Worm (Caenorhabditis elegans) whole organism, late embryonic: Measurements from ENCODE around the gene F23F1.10.

ENCODE experiments used
- K09A11.1 ChIP-seq: sonication (generic microtip); optimal IDR thresholded peaks from 2 replicates; lab custom pipeline; 2017; ENCODE audit warnings: antibody characterized with exemption, mild to moderate bottlenecking, missing genetic modification characterization, missing compliant biosample characterization; ENCODE audit not compliant: insufficient read depth
- Y22D7AL.16 ChIP-seq: sonication (generic microtip); optimal IDR thresholded peaks from 2 replicates; lab custom pipeline; 2016; ENCODE audit warnings: missing genetic modification characterization, missing compliant biosample characterization
- ahr-1 ChIP-seq: sonication (generic microtip); optimal IDR thresholded peaks from 2 replicates; lab custom pipeline; 2016; ENCODE audit warnings: missing genetic modification characterization, missing compliant biosample characterization
- ama-1 ChIP-seq: fragments of 150-350 bp; optimal IDR thresholded peaks from 2 replicates; lab custom pipeline; 2014
- ceh-18 ChIP-seq: sonication (generic microtip); optimal IDR thresholded peaks from 2 replicates; lab custom pipeline; 2016; ENCODE audit warnings: missing genetic modification characterization, missing compliant biosample characterization
- ceh-2 ChIP-seq: sonication (generic microtip); optimal IDR thresholded peaks from 2 replicates; lab custom pipeline; 2016; ENCODE audit warnings: missing genotype, missing genetic modification characterization, missing compliant biosample characterization
- ceh-22 ChIP-seq: sonication (generic microtip); optimal IDR thresholded peaks from 2 replicates; lab custom pipeline; 2017; ENCODE audit warnings: missing biosample characterization, missing genetic modification characterization
- ceh-30 ChIP-seq: fragments of 150-350 bp; optimal IDR thresholded peaks from 2 replicates; lab custom pipeline; 2014; ENCODE audit warnings: missing biosample characterization, missing genetic modification characterization
- ceh-31 ChIP-seq: sonication (generic microtip); optimal IDR thresholded peaks from 2 replicates; lab custom pipeline; 2016; ENCODE audit warnings: missing genetic modification characterization, missing compliant biosample characterization
- ceh-34 ChIP-seq: sonication (generic microtip); optimal IDR thresholded peaks from 2 replicates; lab custom pipeline; 2016; ENCODE audit warnings: mild to moderate bottlenecking, missing genetic modification characterization, missing compliant biosample characterization
- ceh-48 ChIP-seq: sonication (generic microtip); optimal IDR thresholded peaks from 2 replicates; lab custom pipeline; 2016; ENCODE audit warnings: missing genetic modification characterization, inconsistent platforms, missing compliant biosample characterization
- ceh-6 ChIP-seq: fragments of 200-800 bp; sonication (Bioruptor generic); optimal IDR thresholded peaks from 2 replicates; lab custom pipeline; 2018; ENCODE audit warnings: mild to moderate bottlenecking, missing genetic modification characterization, missing compliant biosample characterization
- che-1 ChIP-seq: sonication (generic microtip); optimal IDR thresholded peaks from 2 replicates; lab custom pipeline; 2016; ENCODE audit warnings: mild to moderate bottlenecking, missing genetic modification characterization, missing compliant biosample characterization
- dve-1 ChIP-seq: sonication (generic microtip); optimal IDR thresholded peaks from 2 replicates; lab custom pipeline; 2017; ENCODE audit warnings: antibody characterized with exemption, mild to moderate bottlenecking, missing genetic modification characterization, missing compliant biosample characterization
- eyg-1 ChIP-seq: sonication (generic microtip); optimal IDR thresholded peaks from 2 replicates; lab custom pipeline; 2016; ENCODE audit warnings: missing genotype, missing genetic modification characterization, missing compliant biosample characterization
- fax-1 ChIP-seq: sonication (generic microtip); optimal IDR thresholded peaks from 2 replicates; lab custom pipeline; 2016; ENCODE audit warnings: missing genotype, missing genetic modification characterization, missing compliant biosample characterization
- fkh-10 ChIP-seq: fragments of 150-350 bp; optimal IDR thresholded peaks from 2 replicates; lab custom pipeline; 2014; ENCODE audit warnings: missing biosample characterization, missing genetic modification reagents, missing genetic modification characterization
- fkh-6 ChIP-seq: sonication (generic microtip); optimal IDR thresholded peaks from 2 replicates; lab custom pipeline; 2016; ENCODE audit warnings: missing genetic modification characterization, missing compliant biosample characterization
- gmeb-2 ChIP-seq: sonication (generic microtip); optimal IDR thresholded peaks from 2 replicates; lab custom pipeline; 2016; ENCODE audit warnings: missing genetic modification characterization, inconsistent platforms, missing compliant biosample characterization
- hlh-15 ChIP-seq: sonication (generic microtip); optimal IDR thresholded peaks from 2 replicates; lab custom pipeline; 2016; ENCODE audit warnings: missing genetic modification characterization, missing compliant biosample characterization
- hlh-30 ChIP-seq: sonication (generic microtip); optimal IDR thresholded peaks from 2 replicates; lab custom pipeline; 2017; ENCODE audit warnings: antibody characterized with exemption, missing genetic modification characterization, missing compliant biosample characterization; ENCODE audit not compliant: insufficient read depth
- hlh-6 ChIP-seq: sonication (generic microtip); optimal IDR thresholded peaks from 2 replicates; lab custom pipeline; 2016; ENCODE audit warnings: missing genotype, missing genetic modification characterization, missing compliant biosample characterization
- hlh-8 ChIP-seq: sonication (generic microtip); optimal IDR thresholded peaks from 2 replicates; lab custom pipeline; 2016; ENCODE audit warnings: missing genotype, missing genetic modification characterization, missing compliant biosample characterization
- lin-11 ChIP-seq: fragments of 200-800 bp; sonication (Bioruptor generic); optimal IDR thresholded peaks from 2 replicates; lab custom pipeline; 2018; ENCODE audit warnings: mild to moderate bottlenecking, missing genetic modification characterization, missing compliant biosample characterization
- madf-2 ChIP-seq: sonication (generic microtip); optimal IDR thresholded peaks from 2 replicates; lab custom pipeline; 2017; ENCODE audit warnings: missing genetic modification characterization, missing compliant biosample characterization
- mec-3 ChIP-seq: sonication (generic microtip); optimal IDR thresholded peaks from 2 replicates; lab custom pipeline; 2016; ENCODE audit warnings: borderline replicate concordance, missing genetic modification characterization, missing compliant biosample characterization
- nfya-1 ChIP-seq: sonication (generic microtip); optimal IDR thresholded peaks from 2 replicates; lab custom pipeline; 2017; ENCODE audit warnings: missing genetic modification characterization, mild to moderate bottlenecking, missing compliant biosample characterization, antibody characterized with exemption, moderate library complexity
- nhr-11 ChIP-seq: fragments of 150-350 bp; optimal IDR thresholded peaks from 2 replicates; lab custom pipeline; 2014; ENCODE audit warnings: missing biosample characterization, missing genetic modification characterization
- odd-2 ChIP-seq: sonication (generic microtip); optimal IDR thresholded peaks from 2 replicates; lab custom pipeline; 2017; ENCODE audit warnings: antibody characterized with exemption, mild to moderate bottlenecking, missing genetic modification characterization, missing compliant biosample characterization
- pag-3 ChIP-seq: sonication (generic microtip); optimal IDR thresholded peaks from 2 replicates; lab custom pipeline; 2016; ENCODE audit warnings: missing compliant biosample characterization, missing genetic modification characterization, borderline replicate concordance
- pat-9 ChIP-seq: fragments of 200-800 bp; sonication (Bioruptor generic); optimal IDR thresholded peaks from 2 replicates; lab custom pipeline; 2018; ENCODE audit warnings: mild to moderate bottlenecking, missing genetic modification characterization, moderate library complexity, missing compliant biosample characterization
- pax-1 ChIP-seq: fragments of 150-350 bp; optimal IDR thresholded peaks from 2 replicates; lab custom pipeline; 2014; ENCODE audit warnings: missing biosample characterization, missing genetic modification characterization
- pha-2 ChIP-seq: sonication (generic microtip); optimal IDR thresholded peaks from 2 replicates; lab custom pipeline; 2017; ENCODE audit warnings: mild to moderate bottlenecking, missing genetic modification characterization, missing compliant biosample characterization
- pqm-1 ChIP-seq: sonication (generic microtip); optimal IDR thresholded peaks from 2 replicates; lab custom pipeline; 2016; ENCODE audit warnings: missing genetic modification characterization, missing compliant biosample characterization
- pros-1 ChIP-seq: fragments of 150-350 bp; optimal IDR thresholded peaks from 2 replicates; lab custom pipeline; 2014; ENCODE audit warnings: missing biosample characterization, missing genetic modification reagents, missing genetic modification characterization
- ref-2 ChIP-seq: sonication (generic microtip); optimal IDR thresholded peaks from 2 replicates; lab custom pipeline; 2016; ENCODE audit warnings: missing genetic modification characterization, missing compliant biosample characterization
- rnt-1 ChIP-seq: sonication (generic microtip); optimal IDR thresholded peaks from 2 replicates; lab custom pipeline; 2016; ENCODE audit warnings: missing genetic modification characterization, missing compliant biosample characterization
- sdc-2 ChIP-seq: sonication (generic microtip); optimal IDR thresholded peaks from 2 replicates; lab custom pipeline; 2016; ENCODE audit warnings: missing genotype, missing genetic modification characterization, missing compliant biosample characterization
- sox-2 ChIP-seq: fragments of 200-800 bp; sonication (Bioruptor generic); IDR thresholded peaks from 2 replicates; pipeline ENCODE4 v1.3.6; 2022; ENCODE audit warnings: missing genetic modification reagents, missing genetic modification characterization, missing compliant biosample characterization
- syd-9 ChIP-seq: sonication (generic microtip); optimal IDR thresholded peaks from 2 replicates; lab custom pipeline; 2016; ENCODE audit warnings: mild to moderate bottlenecking, missing genetic modification characterization, moderate library complexity, missing compliant biosample characterization
- tbx-2 ChIP-seq: sonication (generic microtip); optimal IDR thresholded peaks from 2 replicates; lab custom pipeline; 2016; ENCODE audit warnings: missing genetic modification characterization, missing compliant biosample characterization
- tbx-7 ChIP-seq: sonication (generic microtip); optimal IDR thresholded peaks from 2 replicates; lab custom pipeline; 2016; ENCODE audit warnings: missing genotype, missing genetic modification characterization, missing compliant biosample characterization
- ttx-3 ChIP-seq: sonication (generic microtip); optimal IDR thresholded peaks from 2 replicates; lab custom pipeline; 2016; ENCODE audit warnings: missing genetic modification reagents, missing genetic modification characterization, missing compliant biosample characterization
- unc-55 ChIP-seq: sonication (generic microtip); optimal IDR thresholded peaks from 2 replicates; lab custom pipeline; 2017; ENCODE audit warnings: missing biosample characterization, missing genetic modification reagents, missing genetic modification characterization
- unc-86 ChIP-seq: sonication (generic microtip); optimal IDR thresholded peaks from 2 replicates; lab custom pipeline; 2016; ENCODE audit warnings: missing genetic modification characterization, missing compliant biosample characterization
- zip-5 ChIP-seq: sonication (generic microtip); optimal IDR thresholded peaks from 2 replicates; lab custom pipeline; 2016; ENCODE audit warnings: missing genetic modification characterization, missing compliant biosample characterization
- ztf-16 ChIP-seq: sonication (generic microtip); optimal IDR thresholded peaks from 2 replicates; lab custom pipeline; 2017; ENCODE audit warnings: missing genetic modification characterization, missing compliant biosample characterization

F23F1.10 gene

ce11 chrII:69354-69753 lies 27.6 kb upstream of the F23F1.10 start, which contains the start of gene egl-26:
egl-26 (plus strand) TSS chrII:69654.
- TF ChIP-seq dve-1 (tag; lab: Kevin White, UChicago) = no peak
- TF ChIP-seq hlh-15 (tag; lab: Kevin White, UChicago) = no peak
- no peak for TF ChIP-seq hlh-6 (tag; lab: Kevin White, UChicago)
- no peak for TF ChIP-seq mec-3 (tag; lab: Kevin White, UChicago)
- TF ChIP-seq rnt-1 (tag; lab: Kevin White, UChicago) = no peak
- no peak for TF ChIP-seq ahr-1 (tag; lab: Kevin White, UChicago)
- no peak for TF ChIP-seq odd-2 (tag; lab: Kevin White, UChicago)
- no peak for TF ChIP-seq unc-86 (tag; lab: Kevin White, UChicago)
- no peak for TF ChIP-seq ttx-3 (tag; lab: Kevin White, UChicago)
- TF ChIP-seq fax-1 (tag; lab: Kevin White, UChicago) = no peak
- no peak for TF ChIP-seq ama-1
- TF ChIP-seq ceh-34 (tag; lab: Kevin White, UChicago) = no peak
- TF ChIP-seq fkh-6 = no peak
- no peak for TF ChIP-seq K09A11.1 (tag; lab: Kevin White, UChicago)
- no peak for TF ChIP-seq che-1 (tag; lab: Kevin White, UChicago)
- TF ChIP-seq pag-3 (tag; lab: Kevin White, UChicago) = no peak
- TF ChIP-seq nfya-1 (tag; lab: Kevin White, UChicago) = no peak

ce11 chrII:68757-69156 lies 27.0 kb upstream of the F23F1.10 start:
- no peak for TF ChIP-seq ceh-22 (tag; lab: Kevin White, UChicago)

- TF ChIP-seq ceh-48 = no peak
- TF ChIP-seq madf-2 (tag; lab: Kevin White, UChicago) = no peak
- no peak for TF ChIP-seq pros-1 (tag; lab: Kevin White, UChicago)
- TF ChIP-seq tbx-2 (tag; lab: Kevin White, UChicago) = no peak
- TF ChIP-seq pat-9 = no peak
- no peak for TF ChIP-seq pax-1
- no peak for TF ChIP-seq pag-3 (tag; lab: Kevin White, UChicago)
- TF ChIP-seq K09A11.1 (tag; lab: Kevin White, UChicago) = no peak
- TF ChIP-seq ama-1 = no peak
- TF ChIP-seq lin-11 (tag; lab: Kevin White, UChicago) = no peak
- TF ChIP-seq, all 69 proteins: peak for 0
Observed at ce11 chrII:67663-68062, 25.9 kb upstream of the F23F1.10 start.

- TF ChIP-seq ceh-18 (tag; lab: Kevin White, UChicago) (peak; percentile 34), unc-55 (GFP tag; lab: Kevin White, UChicago) (peak; percentile 69), tbx-7 (tag; lab: Kevin White, UChicago) (peak; percentile 38), sdc-2 (tag; lab: Kevin White, UChicago) (peak; percentile 38), fkh-10 (no peak), hlh-8 (tag; lab: Kevin White, UChicago) (peak; percentile 76), eyg-1 (tag; lab: Kevin White, UChicago) (peak; percentile 84), ceh-2 (tag; lab: Kevin White, UChicago) (peak; percentile 64), Y22D7AL.16 (no peak), ceh-31 (tag; lab: Kevin White, UChicago) (peak; percentile 79), nhr-11 (tag; lab: Kevin White, UChicago) (no peak), fkh-6 (no peak), fax-1 (tag; lab: Kevin White, UChicago) (no peak), ztf-16 (tag; lab: Kevin White, UChicago) (no peak), odd-2 (tag; lab: Kevin White, UChicago) (no peak), rnt-1 (tag; lab: Kevin White, UChicago) (peak; percentile 31), pqm-1 (tag; lab: Kevin White, UChicago) (peak; percentile 3), pax-1 (peak; percentile 79), hlh-30 (peak; percentile 84), ceh-34 (tag; lab: Kevin White, UChicago) (peak; percentile 63), zip-5 (tag; lab: Kevin White, UChicago) (no peak), tbx-2 (tag; lab: Kevin White, UChicago) (peak; percentile 84), ceh-30 (peak; percentile 63), dve-1 (tag; lab: Kevin White, UChicago) (peak; percentile 31), gmeb-2 (tag; lab: Kevin White, UChicago) (no peak), syd-9 (tag; lab: Kevin White, UChicago) (peak; percentile 17), pha-2 (tag; lab: Kevin White, UChicago) (peak; percentile 1), sox-2 (GFP tag; lab: Robert Waterston, UW) (peak; percentile 67), ceh-6 (GFP tag; lab: Kevin White, UChicago) (no peak), ref-2 (tag; lab: Kevin White, UChicago) (peak; percentile 92), pros-1 (tag; lab: Kevin White, UChicago) (peak; percentile 83)
Observed at ce11 chrII:66322-66721, 24.5 kb upstream of the F23F1.10 start.
